Fruit fly (Drosophila melanogaster): ENCODE results near the gene CG46513.
"Not testable (repeated sequence)": the region's sequence is repeated elsewhere in the genome, so short reads cannot be mapped to it uniquely, and the experiment has no call there.

The CG46513 gene

dm6 chrX:22191973-22192372, at the start of gene CG46513:
CG46513 (plus strand) TSS chrX:22192273.
- TF ChIP-seq CG12768 (GFP tag; optimal IDR thresholded peaks at IDR 0.05); CG11617 (GFP tag; optimal IDR thresholded peaks at IDR 0.05); cnc (optimal IDR thresholded peaks at IDR 0.05): not testable (repeated sequence)

- not testable (repeated sequence) for TF ChIP-seq Clk, pad, cic (GFP tag; optimal IDR thresholded peaks at IDR 0.05)
These were observed 49.3 kb upstream of the CG46513 start, which contains the start of gene CG40813 for dm6 chrX:22142758-22143157. CG40813 (plus strand) TSS chrX:22143058.

dm6 chrX:22147489-22147888, 44.6 kb upstream of the CG46513 start, which contains the start of gene CG46504:
CG46504 (plus strand) TSS chrX:22147789.
- TF ChIP-seq ovo (GFP tag; optimal IDR thresholded peaks at IDR 0.05); CG5204 (GFP tag; optimal IDR thresholded peaks at IDR 0.05); CG14711 (tag; optimal IDR thresholded peaks at IDR 0.05): not testable (repeated sequence)

- TF ChIP-seq Crg-1 (GFP tag; optimal IDR thresholded peaks at IDR 0.05); CG33017 (tag; optimal IDR thresholded peaks at IDR 0.05); Mnt (GFP tag; optimal IDR thresholded peaks at IDR 0.05): not testable (repeated sequence)
These were observed 39.5 kb upstream of the CG46513 start, which contains the start of gene CG46505 for dm6 chrX:22152542-22152941. CG46505 (plus strand) TSS chrX:22152842.

dm6 chrX:22157587-22157986, 34.5 kb upstream of the CG46513 start, which contains the start of gene CG46506:
CG46506 (plus strand) TSS chrX:22157887.
- TF ChIP-seq CG12768 (GFP tag; optimal IDR thresholded peaks at IDR 0.05); kay (GFP tag; ENCODE audit: borderline replicate concordance); CG7101 (tag; optimal IDR thresholded peaks at IDR 0.05): not testable (repeated sequence)

- TF ChIP-seq cic, Hr96, bab1 (GFP tag; optimal IDR thresholded peaks at IDR 0.05): not testable (repeated sequence)
These were observed 29.4 kb upstream of the CG46513 start, which contains the start of gene CG46507 for dm6 chrX:22162623-22163022. CG46507 (plus strand) TSS chrX:22162923.

- TF ChIP-seq CG12768, tj, CG11617 (GFP tag; optimal IDR thresholded peaks at IDR 0.05): not testable (repeated sequence)
These were observed 24.7 kb upstream of the CG46513 start, which contains the start of gene CG46508 for dm6 chrX:22167355-22167754. CG46508 (plus strand) TSS chrX:22167655.

dm6 chrX:22172341-22172740, 19.7 kb upstream of the CG46513 start, which contains the start of gene CG46509:
CG46509 (plus strand) TSS chrX:22172641.
- not testable (repeated sequence) for TF ChIP-seq ovo, CG7045, Clk (GFP tag; optimal IDR thresholded peaks at IDR 0.05)

- TF ChIP-seq cic, CG12768, toe (GFP tag; optimal IDR thresholded peaks at IDR 0.05): not testable (repeated sequence)
These were observed 14.9 kb upstream of the CG46513 start, which contains the start of gene CG46510 for dm6 chrX:22177205-22177604. CG46510 (plus strand) TSS chrX:22177505.

- not testable (repeated sequence) for TF ChIP-seq Hr96, CG7045, Clk (GFP tag; optimal IDR thresholded peaks at IDR 0.05)
These were observed 9.9 kb upstream of the CG46513 start, which contains the start of gene CG46511 for dm6 chrX:22182193-22182592. CG46511 (plus strand) TSS chrX:22182493.
